Fruit fly (Drosophila melanogaster): ENCODE results near the gene CycD.

Gene CycD

DNA sequence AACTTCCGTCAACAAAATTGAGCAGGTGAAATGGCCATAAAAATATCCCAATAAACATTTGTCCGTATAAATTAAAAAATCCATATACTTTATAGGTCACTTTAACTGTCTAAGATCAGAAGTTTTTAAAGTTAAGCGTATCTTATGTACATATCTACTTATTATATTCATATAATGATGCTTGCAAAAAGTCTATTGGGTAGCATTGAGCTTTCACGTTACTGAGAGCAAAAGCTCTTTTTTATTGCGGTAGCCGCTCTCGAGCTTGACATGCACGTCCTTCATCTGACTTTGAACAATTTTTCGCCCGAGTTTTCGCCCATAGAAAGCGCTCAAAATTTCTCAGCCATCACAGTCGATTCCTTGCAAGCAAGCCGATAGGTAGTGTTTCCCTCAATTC lies 41.6 kb downstream of the CycD start, which contains the start of gene Gapdh2 (continued):
- TF ChIP-seq shn (GFP tag; optimal IDR thresholded peaks at IDR 0.05) (peak; percentile 85), bowl (GFP tag; IDR thresholded peaks at IDR 0.05) (peak; percentile 99), CG2712 (tag; optimal IDR thresholded peaks at IDR 0.05) (peak; percentile 99), bcd (GFP tag; optimal IDR thresholded peaks at IDR 0.05) (peak; percentile 99), so (GFP tag; IDR thresholded peaks at IDR 0.05) (peak; percentile 100), CG7928 (GFP tag; optimal IDR thresholded peaks at IDR 0.05) (peak; percentile 85), ap (GFP tag; IDR thresholded peaks at IDR 0.05) (peak; percentile 98), Nf-YA (GFP tag; IDR thresholded peaks at IDR 0.05) (peak; percentile 99), lab (GFP tag; optimal IDR thresholded peaks at IDR 0.05) (peak; percentile 100), lilli (GFP tag; optimal IDR thresholded peaks at IDR 0.05) (peak; percentile 99), zfh2 (GFP tag; optimal IDR thresholded peaks at IDR 0.05) (peak; percentile 95), lmd (GFP tag; IDR thresholded peaks at IDR 0.05) (peak; percentile 98; the same call in 1 of the 2 replicates), B-H2 (GFP tag; optimal IDR thresholded peaks at IDR 0.05) (peak; percentile 100), CG15514 (GFP tag; optimal IDR thresholded peaks at IDR 0.05) (peak; percentile 96), C15 (GFP tag; IDR thresholded peaks at IDR 0.05) (peak; percentile 98), HLH54F (GFP tag; optimal IDR thresholded peaks at IDR 0.05) (peak; percentile 96), YL-1 (GFP tag; optimal IDR thresholded peaks at IDR 0.05) (peak; percentile 99), salm (tag; optimal IDR thresholded peaks at IDR 0.05) (peak; percentile 100), CG12942 (GFP tag; optimal IDR thresholded peaks at IDR 0.05) (peak; percentile 97), CG8944 (GFP tag; optimal IDR thresholded peaks at IDR 0.05) (peak; percentile 93), CG9797 (GFP tag; optimal IDR thresholded peaks at IDR 0.05) (peak; percentile 64), CG11093 (GFP tag; IDR thresholded peaks at IDR 0.05) (peak; percentile 96), CG3065 (GFP tag; optimal IDR thresholded peaks at IDR 0.05) (peak; percentile 91), CG15073 (GFP tag; optimal IDR thresholded peaks at IDR 0.05) (peak; percentile 84), Ada2b (GFP tag; IDR thresholded peaks at IDR 0.05) (peak; percentile 99), Max (GFP tag; optimal IDR thresholded peaks at IDR 0.05) (peak; percentile 99), CG6689 (GFP tag; IDR thresholded peaks at IDR 0.05) (peak; percentile 98), CG17568 (GFP tag; optimal IDR thresholded peaks at IDR 0.05) (peak; percentile 99), CG6683 (GFP tag; optimal IDR thresholded peaks at IDR 0.05) (peak; percentile 99), vfl (GFP tag; optimal IDR thresholded peaks at IDR 0.05) (peak; percentile 98), onecut (GFP tag; IDR thresholded peaks at IDR 0.05) (peak; percentile 98), MESR4 (GFP tag; optimal IDR thresholded peaks at IDR 0.05) (peak; percentile 84), Hmr (GFP tag; optimal IDR thresholded peaks at IDR 0.05) (peak; percentile 100), dpn (GFP tag; optimal IDR thresholded peaks at IDR 0.05) (peak; percentile 98 to 99), CG15601 (tag; optimal IDR thresholded peaks at IDR 0.05) (peak; percentile 99), pfk (GFP tag; optimal IDR thresholded peaks at IDR 0.05) (peak; percentile 88), CG4360 (GFP tag; IDR thresholded peaks at IDR 0.05) (peak; percentile 87), gem (tag; optimal IDR thresholded peaks at IDR 0.05) (peak; percentile 99), mam (GFP tag; optimal IDR thresholded peaks at IDR 0.05) (peak; percentile 97), org-1 (GFP tag; optimal IDR thresholded peaks at IDR 0.05) (peak; percentile 99), Pdp1 (GFP tag; optimal IDR thresholded peaks at IDR 0.05) (peak; percentile 97), Mad (GFP tag; optimal IDR thresholded peaks at IDR 0.05) (peak; percentile 97), Optix (GFP tag; IDR thresholded peaks at IDR 0.05) (no peak; the same call in 2 of the 3 replicates), CG1529 (GFP tag; optimal IDR thresholded peaks at IDR 0.05) (peak; percentile 98), sens (GFP tag) (peak; percentile 100), nau (GFP tag; optimal IDR thresholded peaks at IDR 0.05) (peak; percentile 100), aop (GFP tag; IDR thresholded peaks at IDR 0.05) (peak; percentile 95), CG4820 (GFP tag; optimal IDR thresholded peaks at IDR 0.05) (peak; percentile 98), sima (GFP tag; optimal IDR thresholded peaks at IDR 0.05) (peak; percentile 93), CG2129 (GFP tag; IDR thresholded peaks at IDR 0.05; ENCODE audit: partially characterized antibody) (no peak), CG14710 (tag; optimal IDR thresholded peaks at IDR 0.05) (peak; percentile 97)

All from whole organism, embryonic.